Fruit fly (Drosophila melanogaster) whole organism, embryonic: Measurements from ENCODE around the gene CG10298.
A peak's percentile ranks its signal among the peaks of the same experiment; 100 is the strongest.

ENCODE experiments used
- CG10274 ChIP-seq: fragments of 200-800 bp; sonication (Bioruptor generic); optimal IDR thresholded peaks from 3 replicates; lab custom pipeline; 2017; ENCODE audit warnings: missing biosample characterization, mild to moderate bottlenecking, missing genetic modification characterization
- CG10366 ChIP-seq: fragments of 200-800 bp; sonication (Bioruptor generic); IDR thresholded peaks from 2 replicates; pipeline ENCODE4 v1.3.6; 2022; ENCODE audit warnings: missing biosample characterization, missing genetic modification characterization
- CG10543 ChIP-seq: fragments of 200-800 bp; sonication (Bioruptor generic); optimal IDR thresholded peaks from 3 replicates; lab custom pipeline; 2017; ENCODE audit warnings: missing biosample characterization, mild to moderate bottlenecking, missing genetic modification characterization, moderate library complexity
- CG11696 ChIP-seq: fragments of 200-800 bp; sonication (Bioruptor generic); IDR thresholded peaks from 2 replicates; pipeline ENCODE4 v1.3.6; 2022; ENCODE audit warnings: missing biosample characterization, missing genetic modification characterization
- CG12659 ChIP-seq: fragments of 200-800 bp; sonication (Bioruptor generic); optimal IDR thresholded peaks from 3 replicates; lab custom pipeline; 2017; ENCODE audit warnings: mild to moderate bottlenecking, missing biosample characterization, missing genetic modification reagents, missing genetic modification characterization
- CG15514 ChIP-seq: fragments of 200-800 bp; sonication (Bioruptor generic); optimal IDR thresholded peaks from 3 replicates; lab custom pipeline; 2017; ENCODE audit warnings: missing biosample characterization, missing genetic modification characterization, mild to moderate bottlenecking, moderate library complexity, missing genetic modification reagents
- CG18619 ChIP-seq: fragments of 200-800 bp; sonication (Bioruptor generic); optimal IDR thresholded peaks from 3 replicates; lab custom pipeline; 2017; ENCODE audit warnings: missing biosample characterization, mild to moderate bottlenecking, missing genetic modification characterization
- CG31441 ChIP-seq: fragments of 200-800 bp; sonication (Bioruptor generic); IDR thresholded peaks from 2 replicates; pipeline ENCODE4 v1.3.6; 2022; ENCODE audit warnings: missing biosample characterization, missing genetic modification characterization
- CG33213 ChIP-seq: fragments of 200-800 bp; sonication (Bioruptor generic); optimal IDR thresholded peaks from 3 replicates; lab custom pipeline; 2016; ENCODE audit warnings: missing biosample characterization, missing genetic modification characterization
- CG6254 ChIP-seq: fragments of 200-800 bp; sonication (Bioruptor generic); optimal IDR thresholded peaks from 3 replicates; lab custom pipeline; 2017; ENCODE audit warnings: mild to moderate bottlenecking, missing biosample characterization, missing genetic modification reagents, missing genetic modification characterization
- CG6791 ChIP-seq: fragments of 200-800 bp; sonication (Bioruptor generic); IDR thresholded peaks from 3 replicates; pipeline ENCODE4 v1.3.6; 2022; ENCODE audit warnings: missing biosample characterization, missing genetic modification characterization; ENCODE audit not compliant: partially characterized antibody
- CG7786 ChIP-seq: fragments of 200-800 bp; sonication (Bioruptor generic); optimal IDR thresholded peaks from 2 replicates; lab custom pipeline; 2016; ENCODE audit warnings: missing biosample characterization, missing genetic modification characterization
- CG7987 ChIP-seq: fragments of 200-800 bp; sonication (Bioruptor generic); optimal IDR thresholded peaks from 2 replicates; lab custom pipeline; 2018; ENCODE audit warnings: missing biosample characterization, mild to moderate bottlenecking, missing genetic modification characterization, moderate library complexity
- CG8089 ChIP-seq: fragments of 200-800 bp; sonication (Bioruptor generic); optimal IDR thresholded peaks from 3 replicates; lab custom pipeline; 2016; ENCODE audit warnings: missing biosample characterization, missing genetic modification characterization
- CG9437 ChIP-seq: fragments of 200-800 bp; sonication (Bioruptor generic); optimal IDR thresholded peaks from 2 replicates; lab custom pipeline; 2018; ENCODE audit warnings: missing biosample characterization, mild to moderate bottlenecking, missing genetic modification characterization
- CG9817 ChIP-seq: fragments of 200-800 bp; sonication (Bioruptor generic); optimal IDR thresholded peaks from 2 replicates; lab custom pipeline; 2018; ENCODE audit warnings: missing biosample characterization, mild to moderate bottlenecking, missing genetic modification characterization, moderate library complexity
- Doc3 ChIP-seq: fragments of 200-800 bp; sonication (Bioruptor generic); IDR thresholded peaks from 3 replicates; pipeline ENCODE4 v1.3.6; 2022; ENCODE audit warnings: missing biosample characterization, missing genetic modification characterization; ENCODE audit not compliant: partially characterized antibody
- Dref ChIP-seq: fragments of 200-800 bp; sonication (Bioruptor generic); IDR thresholded peaks from 2 replicates; pipeline ENCODE4 v1.3.6; 2022; ENCODE audit warnings: missing biosample characterization, missing genetic modification characterization
- Drgx ChIP-seq: fragments of 200-800 bp; sonication (Bioruptor generic); IDR thresholded peaks from 2 replicates; pipeline ENCODE4 v1.3.6; 2022; ENCODE audit warnings: missing biosample characterization, missing genetic modification characterization
- E2f2 ChIP-seq: fragments of 200-800 bp; sonication (Bioruptor generic); IDR thresholded peaks from 2 replicates; pipeline ENCODE4 v1.3.6; 2022; ENCODE audit warnings: missing biosample characterization, missing genetic modification characterization
- GATAe ChIP-seq: fragments of 200-800 bp; sonication (Bioruptor generic); conservative IDR thresholded peaks from 2 replicates; pipeline ENCODE4 v1.3.6; 2022; ENCODE audit warnings: missing biosample characterization, missing genetic modification characterization
- Hmr ChIP-seq: fragments of 200-800 bp; sonication (Bioruptor generic); optimal IDR thresholded peaks from 3 replicates; lab custom pipeline; 2017; ENCODE audit warnings: mild to moderate bottlenecking, missing biosample characterization, missing genetic modification reagents, missing genetic modification characterization
- Hr3 ChIP-seq: fragments of 200-800 bp; sonication (Bioruptor generic); optimal IDR thresholded peaks from 3 replicates; lab custom pipeline; 2016; ENCODE audit warnings: missing biosample characterization, missing genetic modification characterization
- Kr ChIP-seq: fragments of 200-800 bp; sonication (Bioruptor generic); optimal IDR thresholded peaks from 2 replicates; lab custom pipeline; 2017; ENCODE audit warnings: missing biosample characterization, mild to moderate bottlenecking, missing genetic modification characterization
- Lhr ChIP-seq: fragments of 200-800 bp; sonication (Bioruptor generic); optimal IDR thresholded peaks from 3 replicates; lab custom pipeline; 2017; ENCODE audit warnings: mild to moderate bottlenecking, missing biosample characterization, missing genetic modification reagents, missing genetic modification characterization
- Mad ChIP-seq: fragments of 200-800 bp; sonication (Bioruptor generic); optimal IDR thresholded peaks from 2 replicates; lab custom pipeline; 2016; ENCODE audit warnings: missing biosample characterization, missing genetic modification characterization
- Scr ChIP-seq: fragments of 200-800 bp; sonication (Bioruptor generic); IDR thresholded peaks from 2 replicates; pipeline ENCODE4 v1.3.6; 2022; ENCODE audit warnings: missing biosample characterization, missing genetic modification characterization; ENCODE audit not compliant: partially characterized antibody
- Spps ChIP-seq: fragments of 200-800 bp; sonication (Bioruptor generic); optimal IDR thresholded peaks from 2 replicates; lab custom pipeline; 2018; ENCODE audit warnings: missing biosample characterization, mild to moderate bottlenecking, missing genetic modification characterization
- Sry-δ ChIP-seq: fragments of 200-800 bp; sonication (Bioruptor generic); optimal IDR thresholded peaks from 2 replicates; lab custom pipeline; 2016; ENCODE audit warnings: missing biosample characterization, missing genetic modification characterization
- amos ChIP-seq: fragments of 200-800 bp; sonication (Bioruptor generic); IDR thresholded peaks from 2 replicates; pipeline ENCODE4 v1.3.6; 2022; ENCODE audit warnings: missing biosample characterization, missing genetic modification characterization; ENCODE audit not compliant: partially characterized antibody
- corto ChIP-seq: fragments of 200-800 bp; sonication (Bioruptor generic); optimal IDR thresholded peaks from 2 replicates; lab custom pipeline; 2016; ENCODE audit warnings: missing biosample characterization, mild to moderate bottlenecking, missing genetic modification characterization, moderate library complexity
- en ChIP-seq: fragments of 200-800 bp; sonication (Bioruptor generic); optimal IDR thresholded peaks from 2 replicates; lab custom pipeline; 2016; ENCODE audit warnings: missing biosample characterization, missing genetic modification characterization
- esg ChIP-seq: fragments of 200-800 bp; sonication (Bioruptor generic); conservative IDR thresholded peaks from 2 replicates; pipeline ENCODE4 v1.3.6; 2022; ENCODE audit warnings: missing biosample characterization, missing genetic modification characterization
- eve ChIP-seq, 2 experiments: fragments of >200 bp; optimal IDR thresholded peaks; 2 replicates each; lab custom pipeline; 2017; ENCODE audit warnings: missing biosample characterization in 2 of 2, missing genetic modification characterization in 2 of 2
- gcm ChIP-seq: fragments of 200-800 bp; sonication (Bioruptor generic); optimal IDR thresholded peaks from 2 replicates; lab custom pipeline; 2019; ENCODE audit warnings: missing biosample characterization, mild to moderate bottlenecking, missing genetic modification characterization, moderate library complexity
- ham ChIP-seq: fragments of 200-800 bp; sonication (Bioruptor generic); IDR thresholded peaks from 2 replicates; pipeline ENCODE4 v1.3.6; 2022; ENCODE audit warnings: missing biosample characterization, missing genetic modification characterization
- insv ChIP-seq, 2 experiments: fragments of 200-800 bp; sonication (Bioruptor generic); optimal IDR thresholded peaks; 3 replicates each; lab custom pipeline; 2016 to 2018; ENCODE audit warnings: missing biosample characterization in 2 of 2, missing genetic modification characterization in 2 of 2
- jing ChIP-seq: fragments of 200-800 bp; sonication (Bioruptor generic); optimal IDR thresholded peaks from 2 replicates; lab custom pipeline; 2018; ENCODE audit warnings: missing biosample characterization, mild to moderate bottlenecking, missing genetic modification characterization
- mam ChIP-seq: fragments of 200-800 bp; sonication (Bioruptor generic); optimal IDR thresholded peaks from 3 replicates; lab custom pipeline; 2016; ENCODE audit warnings: missing biosample characterization, missing genetic modification characterization
- pita ChIP-seq: fragments of 200-800 bp; sonication (Bioruptor generic); optimal IDR thresholded peaks from 2 replicates; lab custom pipeline; 2017; ENCODE audit warnings: missing biosample characterization, mild to moderate bottlenecking, missing genetic modification characterization
- pum ChIP-seq: fragments of 200-800 bp; sonication (Bioruptor generic); optimal IDR thresholded peaks from 2 replicates; lab custom pipeline; 2016; ENCODE audit warnings: missing biosample characterization, missing genetic modification characterization
- row ChIP-seq: fragments of 200-800 bp; sonication (Bioruptor generic); IDR thresholded peaks from 3 replicates; pipeline ENCODE4 v1.3.6; 2022; ENCODE audit warnings: missing biosample characterization, missing genetic modification characterization
- sim ChIP-seq: fragments of 200-800 bp; sonication (Bioruptor generic); IDR thresholded peaks from 2 replicates; pipeline ENCODE4 v1.3.6; 2022; ENCODE audit warnings: missing biosample characterization, missing genetic modification characterization
- sima ChIP-seq: fragments of 200-800 bp; sonication (Bioruptor generic); optimal IDR thresholded peaks from 2 replicates; lab custom pipeline; 2016; ENCODE audit warnings: missing biosample characterization, missing genetic modification characterization
- slbo ChIP-seq: fragments of 200-800 bp; sonication (Bioruptor generic); IDR thresholded peaks from 2 replicates; pipeline ENCODE4 v1.3.6; 2022; ENCODE audit warnings: missing biosample characterization, missing genetic modification characterization
- stwl ChIP-seq: fragments of 200-800 bp; sonication (Bioruptor generic); optimal IDR thresholded peaks from 3 replicates; lab custom pipeline; 2018; ENCODE audit warnings: missing biosample characterization, mild to moderate bottlenecking, missing genetic modification characterization, moderate library complexity
- tgo ChIP-seq: fragments of 200-800 bp; sonication (Bioruptor generic); IDR thresholded peaks from 3 replicates; pipeline ENCODE4 v1.3.6; 2022; ENCODE audit warnings: missing biosample characterization, missing genetic modification characterization
- tup ChIP-seq: fragments of 200-800 bp; sonication (Bioruptor generic); optimal IDR thresholded peaks from 2 replicates; lab custom pipeline; 2016; ENCODE audit warnings: missing biosample characterization, mild to moderate bottlenecking, missing genetic modification characterization, moderate library complexity
- tx ChIP-seq: fragments of 200-800 bp; sonication (Bioruptor generic); optimal IDR thresholded peaks from 2 replicates; lab custom pipeline; 2016; ENCODE audit warnings: missing biosample characterization, missing genetic modification characterization
- zen ChIP-seq: fragments of 200-800 bp; sonication (Bioruptor generic); optimal IDR thresholded peaks from 3 replicates; lab custom pipeline; 2018; ENCODE audit warnings: missing biosample characterization, mild to moderate bottlenecking, missing genetic modification characterization, moderate library complexity
- zfh1 ChIP-seq: fragments of 200-800 bp; sonication (Bioruptor generic); IDR thresholded peaks from 3 replicates; pipeline ENCODE4 v1.3.6; 2022; ENCODE audit warnings: missing biosample characterization, missing genetic modification characterization

The CG10298 gene

DNA sequence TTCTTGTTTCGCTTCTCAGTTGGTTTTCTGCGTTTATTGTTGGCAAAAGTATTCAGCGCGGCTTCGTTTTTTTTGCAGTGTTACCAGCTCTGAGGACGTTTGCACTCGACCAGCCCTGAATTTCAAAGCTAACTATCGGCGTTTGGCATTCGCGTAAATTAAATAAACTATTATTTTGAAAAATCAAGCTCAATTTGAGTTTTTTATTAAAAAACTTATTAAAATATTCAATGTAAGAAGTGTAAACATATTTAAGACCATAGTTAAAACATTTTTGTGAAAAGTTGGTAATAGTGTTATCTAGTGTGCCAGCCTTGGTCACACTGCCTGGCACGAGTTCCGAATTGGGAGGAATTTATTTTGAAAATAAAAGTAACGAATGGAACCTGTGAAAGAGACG is 3.0 kb downstream of the CG10298 start, which contains the start of the genes SmD2 and CG18048 (continued):
- no peak for TF ChIP-seq CG7987 (GFP tag; lab: Kevin White, UChicago)
- TF ChIP-seq row (GFP tag; lab: Robert Waterston, UW), result peak; percentile 83
- no peak for TF ChIP-seq Spps (tag; lab: Kevin White, UChicago)
- peak; percentile 47 for TF ChIP-seq CG12659
- TF ChIP-seq mam, result no peak
- TF ChIP-seq CG15514 (GFP tag; lab: Kevin White, UChicago), result peak; percentile 76
- TF ChIP-seq CG7786, result no peak
- no peak for TF ChIP-seq en
- TF ChIP-seq Scr (GFP tag; lab: Robert Waterston, UW), result peak; percentile 82
- peak; percentile 64 for TF ChIP-seq E2f2 (GFP tag; lab: Robert Waterston, UW)
- TF ChIP-seq pita (GFP tag; lab: Kevin White, UChicago), result no peak
- TF ChIP-seq CG6254 (GFP tag; lab: Kevin White, UChicago), result peak; percentile 43
- no peak for TF ChIP-seq sima
- peak; percentile 83 for TF ChIP-seq stwl (tag; lab: Kevin White, UChicago)
- no peak for TF ChIP-seq CG10543
- TF ChIP-seq insv (GFP tag; optimal IDR thresholded peaks at IDR 0.05; lab: Kevin White, UChicago), result no peak
- no peak; the same call in 2 of the 3 replicates for TF ChIP-seq CG6791 (GFP tag; lab: Robert Waterston, UW)
- no peak for TF ChIP-seq CG10274 (GFP tag; lab: Kevin White, UChicago)
- no peak for TF ChIP-seq CG10366
- no peak for TF ChIP-seq CG8089 (GFP tag; lab: Kevin White, UChicago)
- TF ChIP-seq corto (GFP tag; lab: Kevin White, UChicago), result no peak
- peak; percentile 74 for TF ChIP-seq Doc3 (GFP tag; lab: Robert Waterston, UW)
- TF ChIP-seq CG31441 (GFP tag; lab: Robert Waterston, UW), result peak; percentile 33; the same call in 1 of the 2 replicates
- no peak for TF ChIP-seq zfh1 (GFP tag; lab: Robert Waterston, UW)
- TF ChIP-seq sim (GFP tag; lab: Robert Waterston, UW), result no peak
- no peak for TF ChIP-seq Hr3 (GFP tag; lab: Kevin White, UChicago)
- TF ChIP-seq amos (GFP tag; lab: Robert Waterston, UW), result peak; percentile 75
- TF ChIP-seq tgo (GFP tag; lab: Robert Waterston, UW), result no peak
- no peak for TF ChIP-seq Hmr
- TF ChIP-seq Drgx, result no peak
- peak; percentile 72 for TF ChIP-seq Sry-δ (GFP tag; lab: Kevin White, UChicago)
- 0 out of 2 replicates have a peak, but pooled peaks have one; percentile 6 for TF ChIP-seq slbo (GFP tag; lab: Robert Waterston, UW)
- TF ChIP-seq gcm (GFP tag; lab: Kevin White, UChicago), result no peak
- TF ChIP-seq Lhr, result peak; percentile 57
- TF ChIP-seq CG11696, result no peak
- no peak for TF ChIP-seq tx
- TF ChIP-seq GATAe (GFP tag; lab: Robert Waterston, UW), result no peak
- TF ChIP-seq Mad (GFP tag; lab: Kevin White, UChicago), result no peak
- TF ChIP-seq CG33213 (GFP tag; lab: Kevin White, UChicago), result peak; percentile 4
- TF ChIP-seq CG18619 (GFP tag; lab: Kevin White, UChicago), result no peak
- no peak for TF ChIP-seq tup
- no peak for TF ChIP-seq zen (tag; lab: Kevin White, UChicago)
- TF ChIP-seq eve (GFP tag; optimal IDR thresholded peaks at IDR 0.05; lab: Kevin White, UChicago), result no peak
- no peak for TF ChIP-seq jing
- no peak for TF ChIP-seq pum (GFP tag; lab: Kevin White, UChicago)
- TF ChIP-seq esg (GFP tag; lab: Robert Waterston, UW), result no peak
- no peak for TF ChIP-seq Kr (GFP tag; lab: Kevin White, UChicago)
- no peak for TF ChIP-seq CG9437 (GFP tag; lab: Kevin White, UChicago)
- TF ChIP-seq CG9817 (tag; lab: Kevin White, UChicago), result peak; percentile 15
- TF ChIP-seq Dref (GFP tag; lab: Robert Waterston, UW), result peak; percentile 31
- TF ChIP-seq ham (GFP tag; lab: Robert Waterston, UW), result no peak
